Worm (Caenorhabditis elegans) whole organism, L3 larva: ENCODE data around the gene affl-1.

Source experiments
- elt-2 ChIP-seq: sonication (generic microtip); optimal IDR thresholded peaks from 2 replicates; lab custom pipeline; 2016; ENCODE audit warnings: missing genetic modification reagents, mild to moderate bottlenecking, missing genetic modification characterization, missing compliant biosample characterization
- jun-1 ChIP-seq: fragments of 150-350 bp; optimal IDR thresholded peaks from 2 replicates; lab custom pipeline; 2014; ENCODE audit warnings: missing biosample characterization, missing genetic modification reagents, missing genetic modification characterization
- nfya-1 ChIP-seq: sonication (generic microtip); optimal IDR thresholded peaks from 2 replicates; lab custom pipeline; 2017; ENCODE audit warnings: missing genetic modification characterization, mild to moderate bottlenecking, missing compliant biosample characterization, antibody characterized with exemption, moderate library complexity; ENCODE audit not compliant: insufficient read depth
- unc-39 ChIP-seq: sonication (generic microtip); optimal IDR thresholded peaks from 4 replicates; lab custom pipeline; 2017; ENCODE audit warnings: missing biosample characterization, missing genetic modification characterization

DNA sequence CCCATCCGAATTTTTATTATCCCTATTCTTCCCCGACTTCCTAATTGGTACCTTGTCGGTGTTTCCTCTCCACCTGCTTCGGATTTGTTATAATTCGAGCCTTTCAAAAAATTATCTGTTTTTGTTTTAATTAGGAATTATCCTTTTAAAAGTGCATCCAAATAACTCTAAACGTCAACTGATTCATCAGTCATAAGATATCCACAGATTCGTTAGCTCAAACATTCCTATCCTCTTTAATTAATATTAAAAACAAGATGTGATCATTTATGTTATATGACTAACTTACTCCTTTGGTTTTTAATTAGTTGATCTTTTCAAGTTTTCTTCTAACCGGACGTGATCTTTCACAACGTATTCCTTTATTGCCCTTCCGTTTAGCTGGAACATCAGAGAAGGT is 6.8 kb downstream of the affl-1 start:
- TF ChIP-seq jun-1 (tag; lab: Kevin White, UChicago) (no peak), unc-39 (tag; lab: Kevin White, UChicago) (no peak), nfya-1 (tag; lab: Kevin White, UChicago) (no peak), elt-2 (tag; lab: Kevin White, UChicago) (no peak)
